Fruit fly (Drosophila melanogaster) whole organism: ENCODE data around the gene siz.

Source experiments
- CG8478 ChIP-seq: fragments of >200 bp; optimal IDR thresholded peaks from 2 replicates; lab custom pipeline; 2018; ENCODE audit warnings: inconsistent platforms
- Dll ChIP-seq: fragments of >200 bp; optimal IDR thresholded peaks from 2 replicates; lab custom pipeline; 2017
- pan ChIP-seq: fragments of >200 bp; optimal IDR thresholded peaks from 2 replicates; lab custom pipeline; 2017

dm6 chr3L:21056792-21057567 is 22.6 kb downstream of the siz start:
- no peak for TF ChIP-seq Dll (lab: Kevin White, UChicago)
- TF ChIP-seq CG8478 (lab: Kevin White, UChicago), result no peak
- TF ChIP-seq pan (lab: Kevin White, UChicago), result peak; percentile 82
